Worm (Caenorhabditis elegans) whole organism, mixed stage, embryonic: ENCODE results near the gene B0454.26.

Experiments used
- M03D4.4 ChIP-seq: sonication (generic microtip); optimal IDR thresholded peaks from 2 replicates; lab custom pipeline; 2017; ENCODE audit warnings: mild to moderate bottlenecking, missing genetic modification characterization, missing compliant biosample characterization
- bed-3 ChIP-seq: fragments of 200-800 bp; sonication (Bioruptor generic); optimal IDR thresholded peaks from 3 replicates; lab custom pipeline; 2018; ENCODE audit warnings: mild to moderate bottlenecking, missing genetic modification characterization, moderate library complexity, missing compliant biosample characterization
- blmp-1 ChIP-seq: fragments of 150-350 bp; optimal IDR thresholded peaks from 2 replicates; lab custom pipeline; 2014; ENCODE audit warnings: missing biosample characterization, missing genetic modification characterization
- ceh-83 ChIP-seq: fragments of 200-800 bp; sonication (Bioruptor generic); optimal IDR thresholded peaks from 2 replicates; lab custom pipeline; 2018; ENCODE audit warnings: mild to moderate bottlenecking, missing genetic modification characterization, missing compliant biosample characterization
- ces-1 ChIP-seq: fragments of 150-350 bp; optimal IDR thresholded peaks from 2 replicates; lab custom pipeline; 2014; ENCODE audit warnings: missing biosample characterization, missing genetic modification reagents, missing genetic modification characterization
- cnd-1 ChIP-seq: fragments of 200-800 bp; sonication (Bioruptor generic); optimal IDR thresholded peaks from 2 replicates; lab custom pipeline; 2018; ENCODE audit warnings: mild to moderate bottlenecking, missing genetic modification characterization, missing compliant biosample characterization
- elt-1 ChIP-seq: sonication (generic microtip); optimal IDR thresholded peaks from 2 replicates; lab custom pipeline; 2017; ENCODE audit warnings: missing genetic modification characterization, mild to moderate bottlenecking, missing compliant biosample characterization, antibody characterized with exemption, moderate library complexity, borderline replicate concordance; ENCODE audit not compliant: insufficient read depth
- elt-3 ChIP-seq: fragments of 150-350 bp; optimal IDR thresholded peaks from 2 replicates; lab custom pipeline; 2014; ENCODE audit warnings: missing biosample characterization, missing genetic modification characterization
- flh-1 ChIP-seq: fragments of 200-800 bp; sonication (Bioruptor generic); optimal IDR thresholded peaks from 2 replicates; lab custom pipeline; 2018; ENCODE audit warnings: mild to moderate bottlenecking, missing genetic modification characterization, moderate library complexity, missing compliant biosample characterization
- ham-2 ChIP-seq: fragments of 200-800 bp; sonication (Bioruptor generic); optimal IDR thresholded peaks from 2 replicates; lab custom pipeline; 2018; ENCODE audit warnings: mild to moderate bottlenecking, missing genetic modification characterization, missing compliant biosample characterization
- hlh-1 ChIP-seq: fragments of 150-350 bp; optimal IDR thresholded peaks from 2 replicates; lab custom pipeline; 2014; ENCODE audit warnings: missing biosample characterization, missing genetic modification reagents, missing genetic modification characterization
- lin-32 ChIP-seq: fragments of 200-800 bp; sonication (Bioruptor generic); optimal IDR thresholded peaks from 2 replicates; lab custom pipeline; 2018; ENCODE audit warnings: mild to moderate bottlenecking, missing genetic modification characterization, missing compliant biosample characterization
- mab-5 ChIP-seq: fragments of 150-350 bp; optimal IDR thresholded peaks from 2 replicates; lab custom pipeline; 2014; ENCODE audit warnings: missing biosample characterization, missing genetic modification characterization
- mep-1 ChIP-seq: fragments of 150-350 bp; optimal IDR thresholded peaks from 2 replicates; lab custom pipeline; 2017; ENCODE audit warnings: missing biosample characterization, missing genetic modification reagents, missing genetic modification characterization, inconsistent platforms
- mls-2 ChIP-seq: sonication (generic microtip); optimal IDR thresholded peaks from 2 replicates; lab custom pipeline; 2016; ENCODE audit warnings: mild to moderate bottlenecking, missing genetic modification characterization, moderate library complexity, missing compliant biosample characterization
- nhr-12 ChIP-seq: fragments of 150-350 bp; optimal IDR thresholded peaks from 2 replicates; lab custom pipeline; 2014; ENCODE audit warnings: missing biosample characterization, missing genetic modification characterization
- nhr-2 ChIP-seq: fragments of 150-350 bp; optimal IDR thresholded peaks from 2 replicates; lab custom pipeline; 2014; ENCODE audit warnings: missing biosample characterization, missing genetic modification characterization
- nhr-237 ChIP-seq: fragments of 150-350 bp; optimal IDR thresholded peaks from 2 replicates; lab custom pipeline; 2014; ENCODE audit warnings: missing biosample characterization, missing genetic modification characterization
- nhr-28 ChIP-seq: fragments of 150-350 bp; optimal IDR thresholded peaks from 2 replicates; lab custom pipeline; 2014; ENCODE audit warnings: missing biosample characterization, missing genetic modification characterization
- nhr-76 ChIP-seq: sonication (generic microtip); optimal IDR thresholded peaks from 2 replicates; lab custom pipeline; 2017; ENCODE audit warnings: missing biosample characterization, missing genetic modification characterization
- pha-4 ChIP-seq: fragments of 150-350 bp; optimal IDR thresholded peaks from 2 replicates; lab custom pipeline; 2018; ENCODE audit warnings: missing biosample characterization, missing genetic modification reagents, missing genetic modification characterization
- sem-2 ChIP-seq: fragments of 200-800 bp; sonication (Bioruptor generic); optimal IDR thresholded peaks from 2 replicates; lab custom pipeline; 2018; ENCODE audit warnings: mild to moderate bottlenecking, missing genetic modification characterization, missing compliant biosample characterization
- snpc-4 ChIP-seq: fragments of 150-350 bp; optimal IDR thresholded peaks from 2 replicates; lab custom pipeline; 2014; ENCODE audit warnings: missing biosample characterization, missing genetic modification characterization
- sptf-1 ChIP-seq: sonication (generic microtip); optimal IDR thresholded peaks from 2 replicates; lab custom pipeline; 2017; ENCODE audit warnings: mild to moderate bottlenecking, missing genetic modification characterization, moderate library complexity, missing compliant biosample characterization
- tbx-8 ChIP-seq: fragments of 200-800 bp; sonication (Bioruptor generic); optimal IDR thresholded peaks from 2 replicates; lab custom pipeline; 2018; ENCODE audit warnings: mild to moderate bottlenecking, missing genetic modification characterization, moderate library complexity, missing compliant biosample characterization
- unc-120 ChIP-seq: sonication (generic microtip); optimal IDR thresholded peaks from 2 replicates; lab custom pipeline; 2017; ENCODE audit warnings: missing genetic modification characterization, missing compliant biosample characterization; ENCODE audit not compliant: poor library complexity, severe bottlenecking
- unc-39 ChIP-seq: fragments of 150-350 bp; optimal IDR thresholded peaks from 2 replicates; lab custom pipeline; 2014; ENCODE audit warnings: missing biosample characterization, missing genetic modification characterization
- unc-62 ChIP-seq: fragments of 150-350 bp; optimal IDR thresholded peaks from 2 replicates; lab custom pipeline; 2014; ENCODE audit warnings: missing biosample characterization, missing genetic modification reagents, missing genetic modification characterization
- zip-8 ChIP-seq: fragments of 150-350 bp; optimal IDR thresholded peaks from 2 replicates; lab custom pipeline; 2014; ENCODE audit warnings: missing biosample characterization, missing genetic modification characterization
- ztf-11 ChIP-seq: fragments of 150-350 bp; optimal IDR thresholded peaks from 2 replicates; lab custom pipeline; 2014; ENCODE audit warnings: missing biosample characterization, missing genetic modification characterization

The B0454.26 gene

DNA sequence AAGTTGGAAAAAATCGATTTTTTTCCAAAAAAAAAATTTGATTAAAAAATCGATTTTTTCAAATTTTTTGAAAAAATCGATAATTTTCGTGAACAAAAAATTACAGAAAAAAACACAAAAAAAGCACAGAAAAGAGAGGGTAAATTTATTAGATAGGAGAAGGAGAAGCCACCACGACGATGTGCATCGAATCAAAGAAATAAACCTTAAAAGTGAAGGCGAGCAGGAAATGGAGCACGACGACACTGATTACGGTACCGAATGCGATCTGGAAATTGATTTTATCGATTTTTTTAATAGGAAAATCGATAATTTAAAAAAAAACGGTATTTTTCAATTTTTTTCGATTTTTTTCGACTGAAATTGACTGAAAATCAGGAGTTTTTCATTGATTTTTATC lies 26.7 kb upstream of the B0454.26 start:
- no peak for TF ChIP-seq bed-3 (GFP tag; lab: Kevin White, UChicago)
- no peak for TF ChIP-seq snpc-4
- no peak for TF ChIP-seq ceh-83 (GFP tag; lab: Kevin White, UChicago)
- no peak for TF ChIP-seq M03D4.4
- no peak for TF ChIP-seq flh-1 (GFP tag; lab: Kevin White, UChicago)
- TF ChIP-seq lin-32: no peak
- TF ChIP-seq unc-39: no peak
- no peak for TF ChIP-seq nhr-237 (tag; lab: Kevin White, UChicago)
- TF ChIP-seq blmp-1: no peak
- TF ChIP-seq nhr-2 (tag; lab: Kevin White, UChicago): no peak
- TF ChIP-seq mls-2 (tag; lab: Kevin White, UChicago): no peak
- TF ChIP-seq mep-1 (tag; lab: Kevin White, UChicago): no peak
- no peak for TF ChIP-seq hlh-1
- TF ChIP-seq elt-1 (tag; lab: Kevin White, UChicago): no peak
- TF ChIP-seq ztf-11: no peak

DNA sequence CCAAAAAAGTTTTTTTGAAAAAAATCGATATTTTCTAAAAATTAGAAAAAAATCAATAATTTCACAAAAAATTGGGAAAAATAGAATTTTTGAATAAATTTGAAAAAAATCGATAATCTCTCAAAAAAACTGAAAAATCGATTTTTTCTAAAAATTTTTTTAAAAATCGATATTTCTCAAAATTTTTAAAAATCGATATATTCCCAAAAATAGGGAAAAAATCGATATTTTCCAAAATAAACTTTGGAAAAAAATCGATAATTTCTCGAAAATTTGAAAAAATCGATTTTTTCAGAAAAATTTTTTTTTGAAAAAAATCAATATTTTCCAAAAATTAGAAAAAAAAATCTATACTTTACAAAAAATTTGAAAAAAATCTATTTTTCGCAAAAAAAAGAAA lies 26.3 kb upstream of the B0454.26 start:
- TF ChIP-seq flh-1 (GFP tag; lab: Kevin White, UChicago): no peak
- TF ChIP-seq ceh-83 (GFP tag; lab: Kevin White, UChicago): no peak
- TF ChIP-seq mab-5 (tag; lab: Kevin White, UChicago): no peak
- no peak for TF ChIP-seq nhr-2 (tag; lab: Kevin White, UChicago)
- TF ChIP-seq zip-8 (tag; lab: Kevin White, UChicago): no peak
- no peak for TF ChIP-seq M03D4.4
- TF ChIP-seq elt-3 (tag; lab: Kevin White, UChicago): no peak
- no peak for TF ChIP-seq ces-1 (GFP tag; lab: Kevin White, UChicago)
- TF ChIP-seq ztf-11: no peak
- no peak for TF ChIP-seq hlh-1
- TF ChIP-seq cnd-1 (tag; lab: Kevin White, UChicago): no peak
- no peak for TF ChIP-seq lin-32
- no peak for TF ChIP-seq nhr-76 (tag; lab: Kevin White, UChicago)

- TF ChIP-seq mab-5 (tag; lab: Kevin White, UChicago): no peak
- no peak for TF ChIP-seq nhr-12 (tag; lab: Kevin White, UChicago)
- TF ChIP-seq pha-4: no peak
- TF ChIP-seq sptf-1 (tag; lab: Kevin White, UChicago): no peak
- no peak for TF ChIP-seq unc-120 (tag; lab: Kevin White, UChicago)
- TF ChIP-seq, all 35 proteins: peak for 0
Observed at ce11 chrII:3063984-3064383, 25.6 kb upstream of the B0454.26 start.

- no peak for TF ChIP-seq nhr-28 (tag; lab: Kevin White, UChicago)
- peak; percentile 16 for TF ChIP-seq ces-1 (GFP tag; lab: Kevin White, UChicago)
Observed at ce11 chrII:3063366-3063765, 25.0 kb upstream of the B0454.26 start.

ce11 chrII:3062876-3063275 lies 24.5 kb upstream of the B0454.26 start:
- TF ChIP-seq nhr-76 (tag; lab: Kevin White, UChicago) (no peak), ham-2 (no peak), pha-4 (no peak), nhr-28 (tag; lab: Kevin White, UChicago) (no peak), sptf-1 (tag; lab: Kevin White, UChicago) (no peak), mep-1 (tag; lab: Kevin White, UChicago) (no peak), tbx-8 (GFP tag; lab: Kevin White, UChicago) (no peak), M03D4.4 (no peak), nhr-2 (tag; lab: Kevin White, UChicago) (no peak), unc-62 (GFP tag; lab: Kevin White, UChicago) (no peak), elt-3 (tag; lab: Kevin White, UChicago) (no peak)
- TF ChIP-seq, all 35 proteins: peak for 0

ce11 chrII:3062222-3062621 lies 23.9 kb upstream of the B0454.26 start:
- TF ChIP-seq elt-3 (tag; lab: Kevin White, UChicago): no peak
- no peak for TF ChIP-seq sem-2 (GFP tag; lab: Kevin White, UChicago)
- no peak for TF ChIP-seq mls-2 (tag; lab: Kevin White, UChicago)
- TF ChIP-seq mab-5 (tag; lab: Kevin White, UChicago): no peak
- no peak for TF ChIP-seq nhr-76 (tag; lab: Kevin White, UChicago)
- no peak for TF ChIP-seq sptf-1 (tag; lab: Kevin White, UChicago)
- TF ChIP-seq unc-120 (tag; lab: Kevin White, UChicago): no peak
